Worm (Caenorhabditis elegans): Measurements from ENCODE around the gene ani-2.

ani-2 gene

DNA sequence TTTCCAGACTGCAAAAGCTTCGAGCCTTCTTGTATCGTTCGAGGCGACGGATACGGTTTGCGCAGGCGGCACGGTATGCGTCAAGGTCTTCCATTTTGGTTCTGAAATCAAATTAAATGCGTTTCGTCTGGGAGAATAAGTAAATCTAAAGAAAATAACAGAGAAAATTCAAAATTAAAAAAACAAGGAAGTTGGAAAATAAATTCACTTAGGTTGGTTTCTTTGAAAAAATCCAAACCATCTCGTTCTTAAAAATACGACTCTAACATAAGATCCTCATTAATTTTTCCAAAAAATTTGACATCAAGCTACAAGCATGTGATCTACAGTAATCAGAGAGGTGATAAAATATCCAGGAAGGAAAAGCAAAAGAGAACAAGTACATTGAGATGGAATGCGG lies 45.0 kb upstream of the ani-2 start, which contains the start of gene T25D10.4:
T25D10.4 (minus strand) TSS at position 101 of the 400 bp plus-strand sequence.
- TF ChIP-seq odd-2 (tag; optimal IDR thresholded peaks at IDR 0.05) (no peak), unc-42 (tag; optimal IDR thresholded peaks at IDR 0.05) (no peak), pax-1 (tag; optimal IDR thresholded peaks at IDR 0.05) (no peak), ceh-9 (tag; optimal IDR thresholded peaks at IDR 0.05) (no peak), zip-5 (tag; optimal IDR thresholded peaks at IDR 0.05) (no peak), gmeb-2 (tag; optimal IDR thresholded peaks at IDR 0.05) (no peak), ttx-3 (tag; optimal IDR thresholded peaks at IDR 0.05) (no peak), ceh-14 (tag; optimal IDR thresholded peaks at IDR 0.05) (no peak), ceh-6 (GFP tag; optimal IDR thresholded peaks at IDR 0.05) (no peak), ceh-19 (GFP tag; optimal IDR thresholded peaks at IDR 0.05) (no peak), F13H6.1 (tag; optimal IDR thresholded peaks at IDR 0.05) (no peak), ets-4 (tag; optimal IDR thresholded peaks at IDR 0.05) (no peak), hlh-15 (tag; optimal IDR thresholded peaks at IDR 0.05) (no peak), hlh-30 (tag; optimal IDR thresholded peaks at IDR 0.05; ENCODE audit: insufficient read depth) (no peak)

DNA sequence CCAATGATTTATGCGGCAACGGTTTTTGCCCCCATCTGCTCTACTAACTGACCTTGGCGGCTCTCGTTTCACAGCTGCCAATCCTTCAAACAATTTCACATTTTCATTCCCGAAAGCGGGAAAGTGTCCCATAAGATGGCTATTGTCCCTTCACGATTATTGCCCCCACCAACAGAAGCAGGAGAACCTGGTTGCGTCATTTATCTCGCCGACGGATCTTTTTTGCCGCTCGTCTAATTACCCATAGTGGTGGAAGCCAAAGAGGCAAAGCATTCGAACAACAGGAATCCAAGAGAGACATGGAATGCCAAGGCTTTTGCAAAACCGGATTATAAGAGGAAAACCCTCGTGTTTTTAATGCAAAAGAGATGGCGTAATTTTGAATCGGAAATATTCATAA lies 43.9 kb upstream of the ani-2 start:
- TF ChIP-seq ceh-31 (tag; optimal IDR thresholded peaks at IDR 0.05) = peak; percentile 60
- no peak for TF ChIP-seq pax-1 (tag; optimal IDR thresholded peaks at IDR 0.05)
- peak; percentile 35 for TF ChIP-seq rnt-1 (tag; optimal IDR thresholded peaks at IDR 0.05)

DNA sequence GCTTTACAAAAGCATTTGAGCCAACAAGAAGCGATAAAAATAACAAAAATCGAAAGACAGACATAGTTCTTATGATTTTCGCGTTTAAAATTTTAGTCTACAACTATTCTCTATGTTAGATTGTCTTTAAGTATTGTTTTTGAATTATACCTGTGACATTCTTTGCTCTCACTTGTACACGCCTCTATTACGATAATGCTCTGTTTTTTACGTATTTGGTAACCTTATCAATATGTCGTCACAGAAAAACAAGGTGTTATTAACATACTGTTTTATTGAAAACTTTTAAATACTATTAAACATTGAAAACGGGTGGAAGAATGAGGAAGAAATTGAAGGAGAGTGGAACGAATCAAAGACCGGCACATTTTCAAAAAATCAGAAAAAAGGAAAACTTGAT lies 42.1 kb upstream of the ani-2 start, which contains the start of gene spp-11:
spp-11 (minus strand) TSS at position 101 of the 400 bp plus-strand sequence.
- TF ChIP-seq rnt-1 (tag; optimal IDR thresholded peaks at IDR 0.05) (no peak), ceh-24 (tag; optimal IDR thresholded peaks at IDR 0.05) (no peak), ceh-48 (tag; optimal IDR thresholded peaks at IDR 0.05) (no peak), lim-6 (tag; optimal IDR thresholded peaks at IDR 0.05) (no peak), elt-2 (tag; optimal IDR thresholded peaks at IDR 0.05) (no peak), pat-9 (tag; optimal IDR thresholded peaks at IDR 0.05) (no peak), K02D7.2 (tag; optimal IDR thresholded peaks at IDR 0.05) (no peak), fkh-10 (GFP tag; optimal IDR thresholded peaks at IDR 0.05) (no peak), ceh-34 (tag; optimal IDR thresholded peaks at IDR 0.05) (no peak), ceh-14 (tag; optimal IDR thresholded peaks at IDR 0.05) (no peak), ztf-16 (tag; optimal IDR thresholded peaks at IDR 0.05) (no peak)

DNA sequence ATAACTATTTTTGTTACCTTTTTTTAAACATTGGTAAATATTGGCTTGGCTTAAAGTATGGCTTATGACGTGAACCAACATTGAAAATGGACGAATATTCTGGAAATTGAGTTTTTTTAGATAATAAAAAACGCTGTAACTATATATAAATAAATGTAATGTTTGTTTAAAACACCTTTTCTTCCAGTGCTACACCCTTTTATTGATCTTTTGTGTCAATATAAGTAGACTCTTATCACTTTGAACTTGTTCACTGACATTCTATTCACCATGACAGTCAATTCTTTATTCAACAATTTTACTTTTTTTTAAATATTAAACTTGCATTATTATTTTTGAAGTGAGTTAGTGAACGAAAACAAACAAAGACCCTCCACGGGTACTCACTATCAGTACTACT lies 38.1 kb upstream of the ani-2 start, which contains the start of gene T25D10.1:
T25D10.1 (plus strand) TSS at position 169 of the 400 bp plus-strand sequence.
- no peak for TF ChIP-seq npax-4 (tag; optimal IDR thresholded peaks at IDR 0.05)
- no peak for TF ChIP-seq T23F11.4 (GFP tag; optimal IDR thresholded peaks at IDR 0.05)
- no peak for TF ChIP-seq sox-2 (GFP tag; IDR thresholded peaks at IDR 0.05)
- no peak for TF ChIP-seq K02D7.2 (tag; optimal IDR thresholded peaks at IDR 0.05)
- no peak for TF ChIP-seq eyg-1 (tag; optimal IDR thresholded peaks at IDR 0.05)
- no peak for TF ChIP-seq nhr-11 (tag; optimal IDR thresholded peaks at IDR 0.05)
- TF ChIP-seq ttx-3 (tag; optimal IDR thresholded peaks at IDR 0.05) = no peak
- TF ChIP-seq fkh-10 (GFP tag; optimal IDR thresholded peaks at IDR 0.05) = no peak
- no peak for TF ChIP-seq ceh-14 (tag; optimal IDR thresholded peaks at IDR 0.05)

DNA sequence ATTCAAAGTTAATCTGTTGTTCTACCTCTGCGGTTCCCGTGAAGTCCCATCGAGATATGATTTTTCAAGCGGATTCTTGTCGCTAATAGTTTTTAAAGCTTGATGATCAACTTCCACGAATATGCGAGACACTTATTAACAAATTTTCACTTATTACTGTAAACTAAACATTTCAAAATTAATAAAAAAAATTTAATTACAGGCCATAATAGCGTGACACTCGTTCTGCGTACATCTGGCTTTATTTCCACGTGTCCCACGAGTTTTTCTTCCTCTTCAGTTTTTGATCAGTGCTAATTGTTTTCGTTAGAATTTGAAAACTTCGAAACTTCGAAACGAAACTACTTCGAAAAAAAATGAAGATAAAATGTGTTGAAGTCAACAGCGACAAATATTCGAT lies 36.5 kb upstream of the ani-2 start, which contains the start of gene btb-2:
btb-2 (plus strand) TSS at position 301 of the 400 bp plus-strand sequence.
- no peak for TF ChIP-seq ceh-31 (tag; optimal IDR thresholded peaks at IDR 0.05)
- no peak for TF ChIP-seq Y22D7AL.16 (tag; optimal IDR thresholded peaks at IDR 0.05)
- TF ChIP-seq sdc-2 (tag; optimal IDR thresholded peaks at IDR 0.05) = no peak
- TF ChIP-seq syd-9 (tag; optimal IDR thresholded peaks at IDR 0.05) = no peak
- TF ChIP-seq ceh-48 (tag; optimal IDR thresholded peaks at IDR 0.05) = no peak
- TF ChIP-seq unc-42 (tag; optimal IDR thresholded peaks at IDR 0.05) = no peak
- no peak for TF ChIP-seq tbx-2 (tag; optimal IDR thresholded peaks at IDR 0.05)
- no peak for TF ChIP-seq pha-4 (tag; optimal IDR thresholded peaks at IDR 0.05)
- TF ChIP-seq hlh-15 (tag; optimal IDR thresholded peaks at IDR 0.05) = no peak
- no peak for TF ChIP-seq ceh-30 (tag; optimal IDR thresholded peaks at IDR 0.05)
- no peak for TF ChIP-seq T23F11.4 (GFP tag; optimal IDR thresholded peaks at IDR 0.05)
- TF ChIP-seq pat-9 (tag; optimal IDR thresholded peaks at IDR 0.05) = no peak
- no peak for TF ChIP-seq F13H6.1 (tag; optimal IDR thresholded peaks at IDR 0.05)
- TF ChIP-seq fkh-6 (tag; optimal IDR thresholded peaks at IDR 0.05) = no peak
- no peak for TF ChIP-seq zip-5 (tag; optimal IDR thresholded peaks at IDR 0.05)

All from whole organism, late embryonic.